Worm (Caenorhabditis elegans) whole organism, L4/young adult: ENCODE data around the gene gcy-13.

ENCODE experiments used
- W03F9.2 ChIP-seq: fragments of 150-350 bp; optimal IDR thresholded peaks from 2 replicates; lab custom pipeline; 2014; ENCODE audit warnings: missing biosample characterization, missing genetic modification characterization
- dao-5 ChIP-seq: sonication (generic microtip); optimal IDR thresholded peaks from 2 replicates; lab custom pipeline; 2016; ENCODE audit warnings: missing genotype, missing genetic modification characterization, moderate library complexity, missing compliant biosample characterization
- him-1 ChIP-seq: sonication (generic microtip); optimal IDR thresholded peaks from 2 replicates; lab custom pipeline; 2016; ENCODE audit warnings: missing genotype, missing genetic modification reagents, missing genetic modification characterization, missing compliant biosample characterization

DNA sequence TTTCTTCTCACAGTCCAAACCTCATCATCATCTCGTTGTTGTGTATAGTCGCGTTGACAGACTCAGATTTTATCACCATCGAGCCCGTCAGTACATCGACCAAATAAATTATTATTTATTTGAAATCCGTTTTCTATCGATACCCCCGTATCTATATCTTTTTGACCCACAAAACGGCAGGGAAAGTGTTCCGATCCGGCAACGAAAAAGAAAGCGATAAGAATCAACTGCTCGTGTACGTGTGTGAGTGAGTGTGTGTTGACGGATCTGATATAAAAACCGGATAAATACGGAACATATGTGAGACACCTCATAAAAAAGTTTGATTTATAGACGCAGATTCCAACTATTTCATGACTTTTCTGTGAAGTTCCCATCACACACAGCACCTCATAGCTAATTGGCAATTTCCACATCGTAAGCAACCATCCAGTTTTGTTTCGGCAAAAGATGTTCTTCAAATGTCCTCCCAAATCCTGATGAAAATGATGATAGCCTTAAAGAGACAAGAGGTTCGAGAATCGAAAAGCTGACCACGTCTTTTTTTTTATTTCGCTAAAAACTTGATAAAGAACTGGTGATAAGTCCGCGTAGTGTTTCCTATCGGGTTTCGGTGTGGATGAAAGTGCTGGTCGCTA lies 15.0 kb downstream of the gcy-13 start:
- TF ChIP-seq W03F9.2 (no peak), him-1 (tag; lab: Kevin White, UChicago) (no peak), dao-5 (tag; lab: Kevin White, UChicago) (no peak)
